Worm (Caenorhabditis elegans) whole organism, midembryonic: Measurements from ENCODE around the gene F56C4.1.

ENCODE experiments used
- T22C8.4 ChIP-seq: fragments of 200-800 bp; sonication (Bioruptor generic); IDR thresholded peaks from 2 replicates; pipeline ENCODE4 v1.3.6; 2022; ENCODE audit warnings: missing genetic modification characterization, missing compliant biosample characterization
- cog-1 ChIP-seq: sonication (generic microtip); optimal IDR thresholded peaks from 2 replicates; lab custom pipeline; 2016; ENCODE audit warnings: missing genetic modification characterization, missing compliant biosample characterization
- flt-1 ChIP-seq: fragments of 200-800 bp; sonication (Bioruptor generic); IDR thresholded peaks from 2 replicates; pipeline ENCODE4 v1.3.6; 2022; ENCODE audit warnings: missing genetic modification characterization, missing compliant biosample characterization
- klf-2 ChIP-seq: fragments of 200-800 bp; sonication (Bioruptor generic); conservative IDR thresholded peaks from 2 replicates; pipeline ENCODE4 v1.3.6; 2022; ENCODE audit warnings: missing genetic modification reagents, missing genetic modification characterization, missing compliant biosample characterization
- med-1 ChIP-seq: sonication (generic microtip); optimal IDR thresholded peaks from 2 replicates; lab custom pipeline; 2017; ENCODE audit warnings: missing genetic modification characterization, mild to moderate bottlenecking, missing compliant biosample characterization, antibody characterized with exemption, missing genetic modification reagents; ENCODE audit not compliant: insufficient read depth
- ref-1 ChIP-seq: fragments of 200-800 bp; sonication (Bioruptor generic); conservative IDR thresholded peaks from 2 replicates; pipeline ENCODE4 v1.3.6; 2022; ENCODE audit warnings: missing genetic modification reagents, missing genetic modification characterization, missing compliant biosample characterization

DNA sequence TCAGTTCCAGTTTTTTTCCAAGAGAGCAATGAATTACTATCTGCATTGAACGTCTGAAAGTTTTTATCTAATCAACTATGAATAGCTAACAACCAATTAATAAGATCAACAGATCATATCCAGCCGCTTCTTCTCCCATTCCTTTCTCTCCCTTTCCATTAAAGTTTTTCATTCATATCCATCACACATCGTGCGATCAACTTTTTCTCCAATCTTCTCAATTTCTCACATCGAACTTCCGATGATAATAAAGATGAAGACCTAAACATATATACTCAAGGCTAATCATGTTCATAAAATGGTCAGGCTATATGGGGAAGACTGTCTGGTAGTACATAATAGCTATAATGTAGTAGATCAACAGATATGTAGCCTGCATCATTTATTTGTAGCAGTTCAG lies 24.5 kb upstream of the F56C4.1 start:
- TF ChIP-seq med-1 (GFP tag; lab: Kevin White, UChicago) (no peak), T22C8.4 (GFP tag; lab: Robert Waterston, UW) (no peak), flt-1 (GFP tag; lab: Robert Waterston, UW) (no peak), ref-1 (GFP tag; lab: Robert Waterston, UW) (no peak), cog-1 (tag; lab: Kevin White, UChicago) (no peak), klf-2 (GFP tag; lab: Robert Waterston, UW) (no peak)
